Fruit fly (Drosophila melanogaster): Measurements from ENCODE around the gene CG13031.

CG13031 gene

DNA sequence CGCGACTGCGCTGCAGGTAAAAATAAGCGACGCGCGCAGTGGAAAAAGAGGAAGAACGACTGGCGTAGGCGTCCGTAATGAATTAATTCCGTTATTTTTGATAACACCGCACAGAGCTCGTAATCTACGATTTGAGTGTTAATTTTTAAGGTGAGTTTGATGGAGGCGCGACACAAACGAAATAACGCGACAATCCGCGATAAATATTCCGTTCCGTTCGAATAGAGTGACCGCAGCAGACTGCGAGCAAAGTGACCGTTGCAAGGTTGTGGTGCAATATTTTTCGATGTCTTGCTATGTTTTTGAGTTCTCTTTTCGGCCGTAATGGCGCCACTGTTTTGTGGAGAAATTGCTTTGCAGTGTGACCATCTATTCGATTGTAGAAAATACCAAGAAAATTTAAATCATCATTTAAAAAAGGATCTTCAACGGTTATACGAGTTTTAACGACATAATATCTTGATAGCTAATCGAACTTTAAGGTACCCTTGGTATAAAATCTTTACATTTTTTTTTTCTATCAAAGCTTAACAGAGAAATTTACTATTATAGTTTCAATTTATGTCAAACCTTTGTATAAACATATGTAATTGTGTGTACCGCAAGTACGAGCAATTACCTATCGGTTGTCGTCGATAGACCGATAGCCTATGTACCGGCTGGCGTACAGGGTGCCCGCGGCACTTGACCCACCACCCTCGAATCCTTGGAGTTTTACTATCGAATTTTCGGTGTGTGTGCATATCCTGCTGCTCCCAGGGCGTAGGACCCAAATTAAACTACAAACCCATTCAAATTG lies 13.0 kb upstream of the CG13031 start, which contains the start of the genes CG43954, Lasp and Dab:
Gene CG43954, minus strand, starts transcription at position 248 of the 799 bp plus-strand sequence.
Gene Lasp, minus strand, starts transcription at position 248 of the 799 bp plus-strand sequence.
Gene Dab, plus strand, starts transcription at position 697 of the 799 bp plus-strand sequence.
- no peak for TF ChIP-seq gl (tag; optimal IDR thresholded peaks at IDR 0.05)
- TF ChIP-seq CG12605 (GFP tag; IDR thresholded peaks at IDR 0.05): peak; percentile 54; the same call in 1 of the 2 replicates
- TF ChIP-seq CG17806 (tag; optimal IDR thresholded peaks at IDR 0.05): no peak
- peak; percentile 46; the same call in 1 of the 2 replicates for TF ChIP-seq CG32121 (GFP tag; IDR thresholded peaks at IDR 0.05)
- TF ChIP-seq Pif1A (GFP tag; optimal IDR thresholded peaks at IDR 0.05): peak; percentile 15
- no peak for TF ChIP-seq fd96Ca (GFP tag; IDR thresholded peaks at IDR 0.05)
- peak; percentile 9 for TF ChIP-seq CG9948 (tag; optimal IDR thresholded peaks at IDR 0.05)
- peak; percentile 31 for TF ChIP-seq Ets98B (GFP tag; IDR thresholded peaks at IDR 0.05)
- TF ChIP-seq CG8301 (tag; optimal IDR thresholded peaks at IDR 0.05): no peak
- no peak for TF ChIP-seq Pif1B (GFP tag; optimal IDR thresholded peaks at IDR 0.05)
- peak; percentile 38; the same call in 1 of the 3 replicates for TF ChIP-seq CG4496 (GFP tag; IDR thresholded peaks at IDR 0.05)
- TF ChIP-seq CG8159 (tag; optimal IDR thresholded peaks at IDR 0.05): peak; percentile 14
- peak; percentile 26 for TF ChIP-seq CG13204 (GFP tag; optimal IDR thresholded peaks at IDR 0.05)
- TF ChIP-seq CG34367 (tag; optimal IDR thresholded peaks at IDR 0.05): no peak
- peak; percentile 49 for TF ChIP-seq Snoo (tag; optimal IDR thresholded peaks at IDR 0.05)

DNA sequence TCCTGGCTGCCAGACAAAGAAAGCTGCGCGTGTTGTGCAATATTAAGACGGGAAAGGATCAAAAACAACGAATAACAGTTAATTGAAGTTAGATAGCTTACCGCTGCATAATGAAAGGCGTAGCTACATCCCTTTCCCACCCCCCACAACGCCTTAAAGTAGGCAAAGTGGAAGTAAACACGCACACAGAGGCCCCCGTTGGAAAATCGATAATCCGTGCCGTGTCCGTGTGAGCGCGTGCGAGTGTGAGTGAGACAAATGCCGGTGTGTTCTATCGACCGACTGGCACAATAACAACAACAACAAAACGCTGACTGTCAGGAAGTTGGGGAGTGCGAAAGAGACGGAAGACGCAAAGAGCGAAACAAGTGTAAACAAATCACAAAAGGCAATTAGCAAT lies 12.3 kb upstream of the CG13031 start:
- TF ChIP-seq CG8301 (tag; optimal IDR thresholded peaks at IDR 0.05) (no peak), D1 (tag; optimal IDR thresholded peaks at IDR 0.05) (no peak), rn (GFP tag; IDR thresholded peaks at IDR 0.05) (no peak), Ets98B (GFP tag; IDR thresholded peaks at IDR 0.05) (no peak), CG9948 (tag; optimal IDR thresholded peaks at IDR 0.05) (no peak), CG8159 (tag; optimal IDR thresholded peaks at IDR 0.05) (no peak), Pif1A (GFP tag; optimal IDR thresholded peaks at IDR 0.05) (no peak), CG13204 (GFP tag; optimal IDR thresholded peaks at IDR 0.05) (no peak), CG15710 (tag; optimal IDR thresholded peaks at IDR 0.05) (no peak)

DNA sequence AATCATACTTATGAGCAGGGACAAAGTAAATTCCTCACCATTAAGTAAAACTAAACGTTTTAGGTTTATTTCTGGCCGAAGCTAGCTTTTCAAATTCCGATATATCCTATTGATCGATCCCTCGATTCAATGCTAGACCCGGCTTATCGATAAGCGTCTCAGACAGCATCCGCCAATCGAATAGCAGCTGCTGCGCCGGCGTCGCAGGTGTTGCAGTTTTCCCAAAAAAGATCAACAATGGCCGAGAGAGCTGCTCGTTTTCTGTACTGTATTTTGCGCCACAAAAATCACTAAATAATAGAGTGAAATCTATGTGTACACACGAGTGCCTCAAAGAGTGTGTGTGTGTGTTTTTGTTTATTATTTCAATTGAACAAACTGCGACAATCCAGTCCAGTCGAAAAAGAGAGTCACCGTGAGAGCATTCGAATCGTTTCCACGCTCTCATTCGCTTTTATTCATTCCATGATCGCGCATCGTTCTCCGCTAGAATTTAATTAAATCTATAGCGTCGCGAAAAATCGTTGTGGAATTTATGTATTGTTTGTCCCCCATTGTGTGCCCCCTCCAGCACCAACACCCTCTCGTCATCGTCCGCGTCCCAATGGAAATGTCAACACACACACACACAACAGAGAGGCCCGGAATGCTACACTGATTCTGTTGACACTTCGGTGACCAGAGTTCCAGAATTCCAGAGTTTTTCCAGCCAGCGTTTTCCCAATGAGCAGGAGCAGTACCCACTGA lies 11.0 kb upstream of the CG13031 start:
- no peak for TF ChIP-seq CG9948 (tag; optimal IDR thresholded peaks at IDR 0.05)

DNA sequence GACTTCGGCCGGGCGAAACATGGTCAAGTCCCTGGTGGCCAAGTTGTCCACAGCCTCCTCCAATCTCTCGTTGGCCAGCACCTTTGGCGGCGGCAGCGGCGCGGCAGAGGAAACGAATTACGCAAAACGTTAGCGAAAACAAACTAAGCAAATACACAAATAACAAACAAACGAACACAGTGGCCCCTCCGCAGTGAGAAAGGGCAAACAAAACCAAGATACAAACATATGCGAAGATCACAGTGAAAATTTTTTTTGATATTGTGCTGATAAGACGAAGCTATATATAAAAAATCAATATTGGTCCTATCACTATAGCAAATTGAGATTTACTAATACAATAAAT lies 10.5 kb upstream of the CG13031 start:
- TF ChIP-seq EcR (GFP tag; optimal IDR thresholded peaks at IDR 0.05) (no peak), CG4496 (GFP tag; IDR thresholded peaks at IDR 0.05) (0 out of 3 replicates have a peak, but pooled peaks have one; percentile 37), CG13204 (GFP tag; optimal IDR thresholded peaks at IDR 0.05) (no peak), rn (GFP tag; IDR thresholded peaks at IDR 0.05) (no peak), CG9948 (tag; optimal IDR thresholded peaks at IDR 0.05) (no peak), CG17806 (tag; optimal IDR thresholded peaks at IDR 0.05) (no peak), CG10348 (GFP tag; IDR thresholded peaks at IDR 0.05) (no peak), Ets98B (GFP tag; IDR thresholded peaks at IDR 0.05) (peak; percentile 22; the same call in 1 of the 2 replicates)

DNA sequence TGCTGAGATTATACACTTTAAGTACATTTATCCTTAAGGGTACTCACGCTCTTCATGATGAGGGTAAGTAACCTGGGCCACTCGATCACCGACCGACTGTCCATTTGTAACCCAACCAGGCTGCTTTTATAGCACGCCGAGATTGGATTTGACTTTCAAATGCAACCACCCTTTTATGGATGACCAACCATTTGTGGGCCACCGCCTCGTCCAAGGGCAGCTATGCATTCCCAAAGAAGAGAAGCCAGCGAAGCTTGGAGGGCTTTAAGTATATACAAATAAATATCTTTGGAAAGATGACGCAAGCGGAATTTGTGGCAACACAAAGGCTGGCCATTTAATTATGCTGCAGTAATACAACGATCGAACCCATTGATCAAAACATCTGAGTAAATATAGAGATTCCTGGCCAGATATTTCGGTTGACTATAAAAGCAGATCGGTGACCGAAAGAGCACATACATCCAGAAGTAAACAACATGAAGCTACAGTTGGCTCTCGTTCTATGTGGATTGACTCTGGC lies 1.5 kb downstream of the CG13031 start, which contains the start of the genes CG13026 and PGRP-SB2:
Gene CG13026, minus strand, starts transcription at position 101 of the 523 bp plus-strand sequence.
Gene PGRP-SB2, plus strand, starts transcription at position 473 of the 523 bp plus-strand sequence.
- no peak for TF ChIP-seq Snoo (tag; optimal IDR thresholded peaks at IDR 0.05)

DNA sequence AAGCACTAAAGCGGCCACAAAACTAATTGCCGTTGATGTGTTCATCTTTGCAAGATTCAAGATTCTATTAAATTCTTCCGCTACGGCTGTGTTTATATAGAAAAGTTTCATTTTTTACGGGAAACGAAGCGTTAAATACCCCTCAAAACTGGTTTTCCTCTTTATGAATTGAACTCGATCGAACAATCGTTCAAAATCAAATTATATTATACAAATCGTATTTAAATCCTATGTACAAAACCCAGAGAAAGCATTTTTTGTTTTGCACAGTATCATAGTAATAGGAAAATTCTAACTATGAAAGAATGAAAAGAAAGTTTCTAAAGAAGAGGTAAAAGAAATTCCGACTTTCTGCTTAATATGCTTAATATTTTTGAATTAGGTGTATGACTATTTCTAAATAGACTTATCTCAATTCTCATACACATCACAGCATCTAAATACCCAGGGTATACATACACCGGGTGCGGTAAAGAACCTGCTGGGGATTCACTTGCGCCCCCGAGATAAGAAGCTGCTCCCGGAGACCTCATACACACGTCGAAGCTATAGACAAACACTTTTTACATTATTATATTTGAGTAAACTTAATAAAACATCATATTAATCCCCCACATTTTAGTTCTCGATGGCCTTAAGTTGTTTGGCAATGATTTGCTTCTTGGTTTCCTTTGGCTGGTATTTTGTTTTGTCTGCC lies 3.4 kb downstream of the CG13031 start, which contains the start of gene PGRP-SB1:
Gene PGRP-SB1, minus strand, starts transcription at position 51 of the 697 bp plus-strand sequence.
- TF ChIP-seq CG17806 (tag; optimal IDR thresholded peaks at IDR 0.05) (no peak), CG8301 (tag; optimal IDR thresholded peaks at IDR 0.05) (no peak), Pif1B (GFP tag; optimal IDR thresholded peaks at IDR 0.05) (no peak), Snoo (tag; optimal IDR thresholded peaks at IDR 0.05) (no peak), CG32121 (GFP tag; IDR thresholded peaks at IDR 0.05) (no peak), CG14655 (GFP tag; optimal IDR thresholded peaks at IDR 0.05) (no peak), fd96Ca (GFP tag; IDR thresholded peaks at IDR 0.05) (no peak)

Data from whole organism, pupa.